Worm (Caenorhabditis elegans): ENCODE data around the gene marg-1.

DNA sequence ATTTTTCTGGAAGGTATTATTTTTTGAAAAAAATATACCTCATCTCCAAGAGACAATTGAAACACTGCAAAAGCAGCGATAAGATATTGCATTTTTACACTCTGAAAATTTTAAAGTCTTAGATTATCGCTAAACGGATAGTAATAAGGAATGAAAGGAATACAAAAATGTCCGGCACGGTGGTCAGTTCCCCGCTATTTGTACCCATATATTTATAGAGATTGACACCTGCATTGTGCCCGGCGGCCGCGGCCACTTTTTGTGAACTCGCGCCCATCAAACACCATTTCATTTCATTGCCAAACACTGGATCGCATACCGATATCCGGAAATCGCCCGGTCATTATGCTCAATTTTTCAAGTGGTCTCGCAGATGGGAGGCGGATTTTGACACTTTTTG is 11.8 kb upstream of the marg-1 start, which contains the start of gene idpp-5:
- TF ChIP-seq ama-1 (optimal IDR thresholded peaks at IDR 0.05) (no peak), ceh-36 (tag; optimal IDR thresholded peaks at IDR 0.05) (no peak), ets-7 (tag; optimal IDR thresholded peaks at IDR 0.05) (no peak), hmg-4 (GFP tag; optimal IDR thresholded peaks at IDR 0.05) (no peak), flt-1 (GFP tag; IDR thresholded peaks at IDR 0.05) (no peak), pes-1 (GFP tag; IDR thresholded peaks at IDR 0.05) (no peak), sea-1 (GFP tag; conservative IDR thresholded peaks at IDR 0.05) (no peak), tra-4 (tag; optimal IDR thresholded peaks at IDR 0.05) (no peak), aly-1 (tag; optimal IDR thresholded peaks at IDR 0.05) (no peak), hmbx-1 (tag; optimal IDR thresholded peaks at IDR 0.05) (no peak), scrt-1 (GFP tag; IDR thresholded peaks at IDR 0.05) (no peak), hnd-1 (tag; optimal IDR thresholded peaks at IDR 0.05) (no peak), tbx-11 (GFP tag; IDR thresholded peaks at IDR 0.05) (no peak), ceh-13 (GFP tag; optimal IDR thresholded peaks at IDR 0.05) (no peak)

Measured in whole organism, early embryonic.